Fruit fly (Drosophila melanogaster): ENCODE measurements around the gene CG9705.

Gene CG9705

DNA sequence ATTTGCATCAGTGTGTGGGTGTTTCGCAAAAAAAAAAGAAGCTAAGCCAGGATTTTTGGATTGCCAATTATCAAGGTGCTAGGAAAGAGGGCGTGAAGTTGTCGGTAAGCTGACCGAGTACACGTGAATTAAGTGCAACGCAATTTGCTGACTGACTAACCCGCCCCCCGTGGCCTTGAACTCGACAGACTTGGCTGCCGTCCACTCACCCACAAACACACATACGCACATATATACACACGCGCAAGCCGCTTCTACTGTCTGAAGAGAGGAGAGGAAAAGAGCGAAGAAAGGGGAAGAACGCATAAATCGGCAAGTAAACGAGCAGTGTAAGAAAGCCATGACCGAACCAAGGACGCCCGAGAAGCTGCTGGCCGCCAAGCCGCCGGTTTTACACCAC lies 417 bp downstream of the CG9705 start:
- TF ChIP-seq CG32121 (GFP tag; IDR thresholded peaks at IDR 0.05) (no peak), EcR (GFP tag; optimal IDR thresholded peaks at IDR 0.05) (peak; percentile 96)

DNA sequence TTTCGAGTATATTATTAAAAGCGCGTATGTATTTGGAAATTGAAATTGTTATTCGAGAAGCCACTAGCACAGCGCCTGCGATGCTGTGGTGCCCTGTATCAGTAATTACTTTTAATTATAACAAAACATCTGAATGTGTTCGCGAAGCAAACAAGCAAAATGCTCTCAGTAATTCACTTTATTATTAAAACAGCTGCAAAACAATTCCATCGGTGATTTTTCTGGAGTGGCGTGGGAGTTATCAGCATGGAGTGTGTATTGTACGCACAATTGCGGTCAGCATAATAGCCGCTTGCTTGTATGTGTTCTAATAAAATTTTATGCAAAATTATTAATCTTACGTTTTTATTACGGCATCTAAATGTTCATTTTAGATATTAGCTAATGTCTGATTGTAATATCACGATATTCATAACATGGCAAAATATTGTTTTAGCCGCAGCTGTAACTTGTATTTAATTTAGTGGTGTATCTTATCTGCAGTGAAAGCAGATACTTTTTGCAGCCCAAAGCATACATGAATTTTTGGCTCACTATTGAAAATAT lies 2.4 kb downstream of the CG9705 start:
- peak; percentile 64 for TF ChIP-seq CG34367 (tag; optimal IDR thresholded peaks at IDR 0.05)
- TF ChIP-seq CG10348 (GFP tag; IDR thresholded peaks at IDR 0.05) = no peak
- peak; percentile 74 for TF ChIP-seq CG15710 (tag; optimal IDR thresholded peaks at IDR 0.05)
- peak; percentile 74 for TF ChIP-seq CG32121 (GFP tag; IDR thresholded peaks at IDR 0.05)
- TF ChIP-seq CG8301 (tag; optimal IDR thresholded peaks at IDR 0.05) = no peak
- peak; percentile 83 for TF ChIP-seq CG4496 (GFP tag; IDR thresholded peaks at IDR 0.05)
- peak; percentile 57; the same call in 2 of the 3 replicates for TF ChIP-seq fd96Ca (GFP tag; IDR thresholded peaks at IDR 0.05)
- peak; percentile 80 for TF ChIP-seq CG17806 (tag; optimal IDR thresholded peaks at IDR 0.05)
- peak; percentile 67 for TF ChIP-seq gl (tag; optimal IDR thresholded peaks at IDR 0.05)
- peak; percentile 75 for TF ChIP-seq Snoo (tag; optimal IDR thresholded peaks at IDR 0.05)
- peak; percentile 78 for TF ChIP-seq Ets98B (GFP tag; IDR thresholded peaks at IDR 0.05)
- TF ChIP-seq CG9948 (tag; optimal IDR thresholded peaks at IDR 0.05) = peak; percentile 77
- TF ChIP-seq CG8159 (tag; optimal IDR thresholded peaks at IDR 0.05) = peak; percentile 81
- TF ChIP-seq CG12605 (GFP tag; IDR thresholded peaks at IDR 0.05) = peak; percentile 68; the same call in 1 of the 2 replicates
- TF ChIP-seq Pif1A (GFP tag; optimal IDR thresholded peaks at IDR 0.05) = no peak

DNA sequence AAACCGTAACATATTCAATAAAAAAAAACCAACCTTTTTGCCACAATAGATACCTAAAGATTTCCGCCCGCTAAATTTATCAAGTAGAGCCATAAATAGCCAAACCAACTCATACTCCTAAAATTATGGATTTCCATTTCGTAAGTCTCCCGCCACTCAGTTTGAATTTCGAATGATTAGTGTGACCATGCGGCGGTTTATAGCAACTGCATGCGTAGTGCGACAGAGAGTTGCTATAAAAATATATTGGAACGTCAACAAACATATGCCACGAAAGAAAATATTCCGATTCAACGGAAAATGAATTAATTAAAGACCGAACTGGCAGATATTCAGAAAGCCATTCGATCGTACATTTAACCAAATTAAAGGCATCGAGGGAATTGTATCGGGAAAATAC lies 2.9 kb downstream of the CG9705 start, which contains the start of gene CG9706:
Gene CG9706, plus strand, starts transcription at position 222 of the 400 bp plus-strand sequence.
- TF ChIP-seq CG13204 (GFP tag; optimal IDR thresholded peaks at IDR 0.05) = no peak

DNA sequence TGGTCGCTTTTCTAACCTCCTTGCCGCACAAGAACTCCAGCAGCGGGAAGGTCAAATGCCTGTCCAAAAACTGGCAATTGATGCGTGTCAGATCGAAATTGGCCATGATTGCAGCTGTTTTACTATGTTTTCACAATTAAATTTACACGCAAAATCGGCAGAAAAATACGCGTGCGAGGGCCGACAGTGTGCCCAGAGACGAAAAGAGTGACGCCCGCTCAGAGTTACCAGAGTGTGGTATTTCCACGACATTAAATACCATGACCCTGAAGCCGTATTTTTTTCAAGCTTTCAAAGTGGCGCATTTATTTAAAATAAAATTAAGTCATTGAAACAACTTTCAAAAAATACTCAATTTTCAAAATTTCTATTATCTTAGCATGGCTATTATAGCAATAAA lies 6.8 kb downstream of the CG9705 start, which contains the start of gene eIF3e:
Gene eIF3e, minus strand, starts transcription at position 214 of the 400 bp plus-strand sequence.
- no peak for TF ChIP-seq CG9948 (tag; optimal IDR thresholded peaks at IDR 0.05)
- TF ChIP-seq CG12605 (GFP tag; IDR thresholded peaks at IDR 0.05) = 0 out of 2 replicates have a peak, but pooled peaks have one; percentile 14
- no peak for TF ChIP-seq CG32121 (GFP tag; IDR thresholded peaks at IDR 0.05)
- no peak for TF ChIP-seq gl (tag; optimal IDR thresholded peaks at IDR 0.05)

DNA sequence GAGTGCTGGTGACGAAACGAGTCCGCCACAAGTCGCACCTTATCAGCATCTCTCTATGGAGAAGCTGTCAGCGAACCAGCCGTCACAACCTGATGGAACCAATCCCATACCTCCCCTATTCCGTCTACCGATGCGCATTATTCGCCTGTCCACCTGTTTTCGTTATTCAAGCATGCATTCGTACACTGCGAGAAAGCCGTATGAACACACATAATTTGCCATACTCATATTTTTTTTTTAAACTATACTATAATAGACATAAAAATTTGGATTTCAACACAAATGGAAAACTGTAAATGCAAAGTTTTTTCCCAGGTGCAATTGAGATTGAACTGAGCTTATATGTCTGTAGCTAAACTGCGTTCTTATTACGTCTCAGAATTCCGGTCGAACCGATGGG lies 16.7 kb downstream of the CG9705 start:
- peak; percentile 78 for TF ChIP-seq EcR (GFP tag; optimal IDR thresholded peaks at IDR 0.05)
- no peak for TF ChIP-seq CG10348 (GFP tag; IDR thresholded peaks at IDR 0.05)
- TF ChIP-seq fd96Ca (GFP tag; IDR thresholded peaks at IDR 0.05) = peak; percentile 38; the same call in 2 of the 3 replicates
- TF ChIP-seq Pif1A (GFP tag; optimal IDR thresholded peaks at IDR 0.05) = no peak
- TF ChIP-seq gl (tag; optimal IDR thresholded peaks at IDR 0.05) = no peak
- TF ChIP-seq CG8159 (tag; optimal IDR thresholded peaks at IDR 0.05) = peak; percentile 51
- no peak for TF ChIP-seq Pif1B (GFP tag; optimal IDR thresholded peaks at IDR 0.05)
- peak; percentile 37; the same call in 1 of the 2 replicates for TF ChIP-seq CG12605 (GFP tag; IDR thresholded peaks at IDR 0.05)
- TF ChIP-seq CG34367 (tag; optimal IDR thresholded peaks at IDR 0.05) = peak; percentile 43
- no peak for TF ChIP-seq D1 (tag; optimal IDR thresholded peaks at IDR 0.05)
- TF ChIP-seq CG32121 (GFP tag; IDR thresholded peaks at IDR 0.05) = peak; percentile 70
- TF ChIP-seq CG9948 (tag; optimal IDR thresholded peaks at IDR 0.05) = peak; percentile 54
- TF ChIP-seq Ets98B (GFP tag; IDR thresholded peaks at IDR 0.05) = peak; percentile 78
- peak; percentile 61; the same call in 1 of the 3 replicates for TF ChIP-seq CG4496 (GFP tag; IDR thresholded peaks at IDR 0.05)
- no peak for TF ChIP-seq CG14655 (GFP tag; optimal IDR thresholded peaks at IDR 0.05)
- TF ChIP-seq CG8301 (tag; optimal IDR thresholded peaks at IDR 0.05) = no peak
- TF ChIP-seq CG17806 (tag; optimal IDR thresholded peaks at IDR 0.05) = peak; percentile 71
- TF ChIP-seq CG15710 (tag; optimal IDR thresholded peaks at IDR 0.05) = peak; percentile 72

DNA sequence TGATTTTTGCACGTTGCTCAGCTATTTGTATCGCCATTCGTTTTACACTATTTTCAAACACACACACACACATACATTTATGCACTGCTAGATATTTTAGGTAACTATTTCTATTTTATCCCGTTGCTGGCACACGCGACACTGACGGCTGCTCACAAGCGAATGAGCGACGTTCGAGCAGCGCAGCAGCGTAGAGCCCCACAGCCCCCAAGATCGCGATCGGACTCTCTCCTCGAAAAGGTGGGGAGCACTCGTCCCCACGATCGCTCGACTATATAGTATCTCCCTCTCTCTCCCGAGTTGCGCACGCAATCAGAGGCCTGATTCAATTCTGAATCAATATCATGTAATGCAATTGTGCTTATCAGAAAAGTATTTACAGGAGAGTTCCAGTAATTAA lies 20.1 kb downstream of the CG9705 start:
- peak; percentile 27 for TF ChIP-seq EcR (GFP tag; optimal IDR thresholded peaks at IDR 0.05)
- TF ChIP-seq CG15710 (tag; optimal IDR thresholded peaks at IDR 0.05) = no peak
- peak; percentile 9 for TF ChIP-seq CG8159 (tag; optimal IDR thresholded peaks at IDR 0.05)
- peak; percentile 50 for TF ChIP-seq CG13204 (GFP tag; optimal IDR thresholded peaks at IDR 0.05)
- peak; percentile 77 for TF ChIP-seq Ets98B (GFP tag; IDR thresholded peaks at IDR 0.05)
- TF ChIP-seq CG14655 (GFP tag; optimal IDR thresholded peaks at IDR 0.05) = no peak
- peak; percentile 23 for TF ChIP-seq Snoo (tag; optimal IDR thresholded peaks at IDR 0.05)
- no peak for TF ChIP-seq CG9948 (tag; optimal IDR thresholded peaks at IDR 0.05)
- TF ChIP-seq D1 (tag; optimal IDR thresholded peaks at IDR 0.05) = no peak
- TF ChIP-seq CG34367 (tag; optimal IDR thresholded peaks at IDR 0.05) = no peak
- peak; percentile 59 for TF ChIP-seq Pif1B (GFP tag; optimal IDR thresholded peaks at IDR 0.05)
- TF ChIP-seq CG32121 (GFP tag; IDR thresholded peaks at IDR 0.05) = peak; percentile 75
- no peak for TF ChIP-seq CG17806 (tag; optimal IDR thresholded peaks at IDR 0.05)
- TF ChIP-seq CG12605 (GFP tag; IDR thresholded peaks at IDR 0.05) = peak; percentile 68
- no peak for TF ChIP-seq CG10348 (GFP tag; IDR thresholded peaks at IDR 0.05)
- no peak for TF ChIP-seq CG8301 (tag; optimal IDR thresholded peaks at IDR 0.05)
- no peak for TF ChIP-seq rn (GFP tag; IDR thresholded peaks at IDR 0.05)
- peak; percentile 41 for TF ChIP-seq gl (tag; optimal IDR thresholded peaks at IDR 0.05)
- TF ChIP-seq Pif1A (GFP tag; optimal IDR thresholded peaks at IDR 0.05) = peak; percentile 41
- TF ChIP-seq fd96Ca (GFP tag; IDR thresholded peaks at IDR 0.05) = 0 out of 3 replicates have a peak, but pooled peaks have one; percentile 6
- TF ChIP-seq CG4496 (GFP tag; IDR thresholded peaks at IDR 0.05) = peak; percentile 77

All from whole organism, pupa.